In the genomic region with DNA sequence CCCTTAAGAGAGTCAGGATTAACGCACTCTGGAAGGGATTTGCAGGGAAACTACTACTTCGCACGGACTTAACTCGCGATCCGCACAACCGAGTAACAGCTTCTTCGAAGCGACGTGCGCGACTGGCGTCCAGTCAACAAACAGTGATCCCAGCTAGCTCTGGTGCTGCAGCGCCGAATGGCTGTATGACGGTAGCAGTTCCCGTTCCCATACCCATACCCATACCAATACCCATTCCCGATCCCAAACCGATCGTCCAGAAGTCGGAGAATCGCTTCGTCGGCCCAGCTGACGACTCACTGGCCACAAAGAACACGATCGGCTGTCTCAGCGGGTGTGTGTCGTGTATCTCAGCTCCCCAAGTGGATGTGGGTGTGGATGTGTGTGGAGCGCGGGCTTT, we compare ENCODE assay signal across 4 fruit fly cellular contexts.
TF ChIP-seq lines count a peak whose summit lies in the region.

A gene (minus strand): TSS at position 384 of the 400 bp plus-strand sequence.

TF ChIP-seq in whole organism, adult, 20 proteins besides CTCF, POLR2A, EP300 and RAD21 (continued from another document):
- no peak for TF ChIP-seq CG1620 (GFP tag; optimal IDR thresholded peaks at IDR 0.05; lab: Kevin White, UChicago)
- TF ChIP-seq kay (GFP tag; lab: Kevin White, UChicago; ENCODE audit: borderline replicate concordance): no peak
- peak; percentile 11 for TF ChIP-seq CG14711 (tag; optimal IDR thresholded peaks at IDR 0.05; lab: Kevin White, UChicago)

TF ChIP-seq in whole organism, embryonic, 481 proteins besides CTCF, POLR2A, EP300 and RAD21 (continued from another document and continues in another):
- TF ChIP-seq CG13287 (GFP tag; IDR thresholded peaks at IDR 0.05; lab: Robert Waterston, UW; ENCODE audit: partially characterized antibody) (peak; percentile 12; the same call in 1 of the 2 replicates), bowl (GFP tag; IDR thresholded peaks at IDR 0.05; lab: Robert Waterston, UW) (no peak), gem (tag; optimal IDR thresholded peaks at IDR 0.05; lab: Kevin White, UChicago) (no peak), CG8765 (GFP tag; IDR thresholded peaks at IDR 0.05; lab: Robert Waterston, UW) (no peak), CG10543 (GFP tag; optimal IDR thresholded peaks at IDR 0.05; lab: Kevin White, UChicago) (peak; percentile 78), CG12155 (GFP tag; optimal IDR thresholded peaks at IDR 0.05; lab: Kevin White, UChicago) (no peak), CG7271 (tag; optimal IDR thresholded peaks at IDR 0.05; lab: Kevin White, UChicago) (no peak), chinmo (GFP tag; IDR thresholded peaks at IDR 0.05; lab: Robert Waterston, UW; ENCODE audit: partially characterized antibody) (peak; percentile 87; the same call in 3 of the 4 replicates), slp2 (GFP tag; optimal IDR thresholded peaks at IDR 0.05; lab: Kevin White, UChicago) (no peak), gcm2 (GFP tag; optimal IDR thresholded peaks at IDR 0.05; lab: Kevin White, UChicago) (no peak), ato (GFP tag; IDR thresholded peaks at IDR 0.05; lab: Robert Waterston, UW; ENCODE audit: partially characterized antibody) (no peak), al (GFP tag; IDR thresholded peaks at IDR 0.05; lab: Robert Waterston, UW) (no peak), Lpt (GFP tag; optimal IDR thresholded peaks at IDR 0.05; lab: Kevin White, UChicago) (no peak), Adf1 (GFP tag; IDR thresholded peaks at IDR 0.05; lab: Robert Waterston, UW) (peak; percentile 34; the same call in 1 of the 2 replicates), Doc3 (GFP tag; IDR thresholded peaks at IDR 0.05; lab: Robert Waterston, UW; ENCODE audit: partially characterized antibody) (no peak), CG34376 (GFP tag; optimal IDR thresholded peaks at IDR 0.05; lab: Kevin White, UChicago) (peak; percentile 63), caup (GFP tag; optimal IDR thresholded peaks at IDR 0.05; lab: Kevin White, UChicago; ENCODE audit: severe bottlenecking) (peak; percentile 36), Dip3 (GFP tag; optimal IDR thresholded peaks at IDR 0.05; lab: Kevin White, UChicago) (no peak), Dbx (GFP tag; IDR thresholded peaks at IDR 0.05; lab: Robert Waterston, UW) (0 out of 3 replicates have a peak, but pooled peaks have one; percentile 39), HmgZ (tag; optimal IDR thresholded peaks at IDR 0.05; lab: Kevin White, UChicago) (peak; percentile 59), CG15073 (GFP tag; optimal IDR thresholded peaks at IDR 0.05; lab: Kevin White, UChicago) (no peak), dmrt11E (tag; optimal IDR thresholded peaks at IDR 0.05; lab: Kevin White, UChicago) (no peak), D19B (GFP tag; optimal IDR thresholded peaks at IDR 0.05; lab: Kevin White, UChicago) (no peak), nerfin-2 (GFP tag; IDR thresholded peaks at IDR 0.05; lab: Robert Waterston, UW; ENCODE audit: partially characterized antibody) (no peak), CG6813 (GFP tag; optimal IDR thresholded peaks at IDR 0.05; lab: Kevin White, UChicago) (no peak), CG15514 (GFP tag; optimal IDR thresholded peaks at IDR 0.05; lab: Kevin White, UChicago) (peak; percentile 25), NFAT (GFP tag; IDR thresholded peaks at IDR 0.05; lab: Robert Waterston, UW) (0 out of 2 replicates have a peak, but pooled peaks have one; percentile 32), Hr78 (GFP tag; optimal IDR thresholded peaks at IDR 0.05; lab: Kevin White, UChicago) (no peak), tio (GFP tag; optimal IDR thresholded peaks at IDR 0.05; lab: Kevin White, UChicago) (no peak), GATAe (GFP tag; conservative IDR thresholded peaks at IDR 0.05; lab: Robert Waterston, UW) (no peak; the same call in 1 of the 2 replicates), nerfin-1 (tag; optimal IDR thresholded peaks at IDR 0.05; lab: Kevin White, UChicago) (no peak), Hr3 (GFP tag; optimal IDR thresholded peaks at IDR 0.05; lab: Kevin White, UChicago) (no peak), CG12769 (tag; optimal IDR thresholded peaks at IDR 0.05; lab: Kevin White, UChicago) (peak; percentile 99), Bteb2 (GFP tag; optimal IDR thresholded peaks at IDR 0.05; lab: Kevin White, UChicago) (no peak), Mes4 (GFP tag; optimal IDR thresholded peaks at IDR 0.05; lab: Kevin White, UChicago) (no peak), Xrp1 (GFP tag; IDR thresholded peaks at IDR 0.05; lab: Robert Waterston, UW) (no peak), CG2120 (GFP tag; optimal IDR thresholded peaks at IDR 0.05; lab: Kevin White, UChicago) (no peak), dysf (GFP tag; IDR thresholded peaks at IDR 0.05; lab: Robert Waterston, UW) (no peak), Fer1 (GFP tag; optimal IDR thresholded peaks at IDR 0.05; lab: Kevin White, UChicago) (no peak), bcd (GFP tag; optimal IDR thresholded peaks at IDR 0.05; lab: Kevin White, UChicago) (no peak)

TF ChIP-seq in whole organism, prepupa, 60 proteins besides CTCF, POLR2A, EP300 and RAD21 (continued from another document):
- TF ChIP-seq dsx (GFP tag; optimal IDR thresholded peaks at IDR 0.05; lab: Kevin White, UChicago; ENCODE audit: poor library complexity, severe bottlenecking) (peak; percentile 63), CG10631 (GFP tag; optimal IDR thresholded peaks at IDR 0.05; lab: Kevin White, UChicago) (no peak), CG6854 (GFP tag; optimal IDR thresholded peaks at IDR 0.05; lab: Kevin White, UChicago) (peak; percentile 82), CG6808 (GFP tag; optimal IDR thresholded peaks at IDR 0.05; lab: Kevin White, UChicago) (peak; percentile 10), achi (GFP tag; optimal IDR thresholded peaks at IDR 0.05; lab: Kevin White, UChicago) (peak; percentile 34), pdm3 (GFP tag; optimal IDR thresholded peaks at IDR 0.05; lab: Kevin White, UChicago) (no peak), CG16779 (tag; optimal IDR thresholded peaks at IDR 0.05; lab: Kevin White, UChicago) (peak; percentile 65), fkh (GFP tag; optimal IDR thresholded peaks at IDR 0.05; lab: Kevin White, UChicago) (peak; percentile 18), CG9139 (GFP tag; optimal IDR thresholded peaks at IDR 0.05; lab: Kevin White, UChicago) (peak; percentile 67), Sox102F (GFP tag; optimal IDR thresholded peaks at IDR 0.05; lab: Kevin White, UChicago) (peak; percentile 61), Ets96B (tag; optimal IDR thresholded peaks at IDR 0.05; lab: Kevin White, UChicago) (peak; percentile 4), Lpt (GFP tag; optimal IDR thresholded peaks at IDR 0.05; lab: Kevin White, UChicago) (peak; percentile 8), CG8119 (GFP tag; IDR thresholded peaks at IDR 0.05; lab: Robert Waterston, UW) (peak; percentile 16; the same call in 1 of the 3 replicates), CG7368 (GFP tag; optimal IDR thresholded peaks at IDR 0.05; lab: Kevin White, UChicago) (peak; percentile 26), eg (GFP tag; IDR thresholded peaks at IDR 0.05; lab: Robert Waterston, UW) (peak; percentile 68; the same call in 2 of the 3 replicates), CG11762 (GFP tag; optimal IDR thresholded peaks at IDR 0.05; lab: Kevin White, UChicago; ENCODE audit: insufficient read depth) (no peak), Ets21C (GFP tag; optimal IDR thresholded peaks at IDR 0.05; lab: Kevin White, UChicago) (no peak), esn (GFP tag; optimal IDR thresholded peaks at IDR 0.05; lab: Kevin White, UChicago) (peak; percentile 5), Hr39 (GFP tag; optimal IDR thresholded peaks at IDR 0.05; lab: Kevin White, UChicago) (no peak), fd85E (GFP tag; optimal IDR thresholded peaks at IDR 0.05; lab: Kevin White, UChicago) (peak; percentile 16), CG11294 (GFP tag; IDR thresholded peaks at IDR 0.05; lab: Robert Waterston, UW) (no peak), CG11902 (GFP tag; optimal IDR thresholded peaks at IDR 0.05; lab: Kevin White, UChicago) (no peak), CG8632 (GFP tag; optimal IDR thresholded peaks at IDR 0.05; lab: Kevin White, UChicago) (peak; percentile 16), CG3032 (tag; optimal IDR thresholded peaks at IDR 0.05; lab: Kevin White, UChicago) (peak; percentile 3), vri (GFP tag; optimal IDR thresholded peaks at IDR 0.05; lab: Kevin White, UChicago) (peak; percentile 96), Eip75B (GFP tag; optimal IDR thresholded peaks at IDR 0.05; lab: Kevin White, UChicago) (peak; percentile 33)
TF ChIP-seq in whole organism, prepupa: peak in this region for 30.

TF ChIP-seq in whole organism, wandering third instar larva, 38 proteins besides CTCF, POLR2A, EP300 and RAD21 (continued from another document):
- TF ChIP-seq Mio (GFP tag; optimal IDR thresholded peaks at IDR 0.05; lab: Kevin White, UChicago) (no peak), br (GFP tag; optimal IDR thresholded peaks at IDR 0.05; lab: Kevin White, UChicago) (peak; percentile 46), Abd-B (GFP tag; optimal IDR thresholded peaks at IDR 0.05; lab: Kevin White, UChicago) (no peak), usp (GFP tag; optimal IDR thresholded peaks at IDR 0.05; lab: Kevin White, UChicago) (no peak), sv (GFP tag; optimal IDR thresholded peaks at IDR 0.05; lab: Kevin White, UChicago) (no peak), CrebA (GFP tag; optimal IDR thresholded peaks at IDR 0.05; lab: Kevin White, UChicago; ENCODE audit: borderline replicate concordance) (no peak), h (GFP tag; optimal IDR thresholded peaks at IDR 0.05; lab: Kevin White, UChicago) (peak; percentile 73), woc (GFP tag; optimal IDR thresholded peaks at IDR 0.05; lab: Kevin White, UChicago) (peak; percentile 17), ey (GFP tag; optimal IDR thresholded peaks at IDR 0.05; lab: Kevin White, UChicago) (peak; percentile 19), jim (GFP tag; optimal IDR thresholded peaks at IDR 0.05; lab: Kevin White, UChicago) (peak; percentile 34), Sp1 (GFP tag; optimal IDR thresholded peaks at IDR 0.05; lab: Kevin White, UChicago) (peak; percentile 36), pan (optimal IDR thresholded peaks at IDR 0.05; lab: Kevin White, UChicago) (no peak)
